Worm (Caenorhabditis elegans) whole organism, L2 larva: Measurements from ENCODE around the gene pcf-11.

Source experiments
- ama-1 ChIP-seq: fragments of 150-350 bp; optimal IDR thresholded peaks from 2 replicates; lab custom pipeline; 2018; ENCODE audit warnings: inconsistent platforms
- ceh-16 ChIP-seq: fragments of 150-350 bp; optimal IDR thresholded peaks from 2 replicates; lab custom pipeline; 2014; ENCODE audit warnings: missing biosample characterization, missing genetic modification characterization
- fos-1 ChIP-seq: fragments of 150-350 bp; optimal IDR thresholded peaks from 2 replicates; lab custom pipeline; 2014; ENCODE audit warnings: missing biosample characterization, missing genetic modification characterization
- snpc-4 ChIP-seq: fragments of 150-350 bp; optimal IDR thresholded peaks from 2 replicates; lab custom pipeline; 2014; ENCODE audit warnings: missing biosample characterization, missing genetic modification characterization

DNA sequence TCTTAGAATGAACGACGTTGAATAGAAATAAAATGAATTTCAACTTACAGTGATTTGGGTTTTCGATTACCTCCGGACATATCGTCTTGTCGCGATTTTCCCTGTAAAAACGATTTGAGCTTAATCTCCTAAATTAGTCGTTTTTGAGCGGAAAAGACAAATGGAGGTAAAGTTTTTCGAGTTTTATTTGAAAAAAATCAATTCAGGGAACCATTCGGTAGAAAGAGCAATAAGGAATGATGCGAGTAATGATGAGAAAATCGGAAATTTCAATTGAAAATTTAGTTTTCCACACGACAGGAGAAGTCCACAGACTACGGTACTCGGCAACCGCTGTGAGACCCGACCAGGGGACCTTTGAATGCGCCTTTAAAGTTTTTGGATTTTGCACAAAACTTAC, 22.5 kb upstream of the pcf-11 start, which contains the start of gene R144.10:
- TF ChIP-seq snpc-4 (tag; lab: Kevin White, UChicago) = no peak
- TF ChIP-seq ceh-16 (tag; lab: Kevin White, UChicago) = no peak
- TF ChIP-seq ama-1 (lab: Kevin White, UChicago) = no peak
- no peak for TF ChIP-seq fos-1 (tag; lab: Kevin White, UChicago)
